Fruit fly (Drosophila melanogaster): ENCODE measurements around the gene CG17328.

Gene CG17328

dm6 chr2L:16299466-16300311, at the start of gene CG17328, which contains the start of gene heix:
CG17328 (plus strand) TSS chr2L:16299943.
heix (minus strand) TSS chr2L:16299858.
- TF ChIP-seq noc (tag; optimal IDR thresholded peaks at IDR 0.05): no peak

- TF ChIP-seq noc (tag; optimal IDR thresholded peaks at IDR 0.05): peak; percentile 36
These were observed 48.1 kb upstream of the CG17328 start, which contains the start of gene CG46309 for dm6 chr2L:16251598-16252131. CG46309 (minus strand) TSS chr2L:16251788.

dm6 chr2L:16255232-16256117, 44.3 kb upstream of the CG17328 start:
- TF ChIP-seq noc (tag; optimal IDR thresholded peaks at IDR 0.05): no peak

- TF ChIP-seq noc (tag; optimal IDR thresholded peaks at IDR 0.05): no peak
These were observed 43.7 kb upstream of the CG17328 start for dm6 chr2L:16256118-16256435.

dm6 chr2L:16257227-16258071, 42.3 kb upstream of the CG17328 start, which contains the start of the genes PRL-1 and EndoGI:
PRL-1 (minus strand) TSS chr2L:16257606.
EndoGI (plus strand) TSS chr2L:16257688.
- TF ChIP-seq noc (tag; optimal IDR thresholded peaks at IDR 0.05): peak; percentile 88

- TF ChIP-seq noc (tag; optimal IDR thresholded peaks at IDR 0.05): no peak
These were observed 38.0 kb upstream of the CG17328 start, which contains the start of the genes twe and CG4935 for dm6 chr2L:16261576-16262217. twe (minus strand) TSS chr2L:16261877. CG4935 (plus strand) TSS chr2L:16262141.

- no peak for TF ChIP-seq noc (tag; optimal IDR thresholded peaks at IDR 0.05)
These were observed 36.0 kb upstream of the CG17328 start for dm6 chr2L:16263723-16264122.

- no peak for TF ChIP-seq noc (tag; optimal IDR thresholded peaks at IDR 0.05)
These were observed 32.3 kb upstream of the CG17328 start for dm6 chr2L:16267159-16268065.

- TF ChIP-seq noc (tag; optimal IDR thresholded peaks at IDR 0.05): no peak
These were observed 31.6 kb upstream of the CG17328 start for dm6 chr2L:16268107-16268539.

- no peak for TF ChIP-seq noc (tag; optimal IDR thresholded peaks at IDR 0.05)
These were observed 30.9 kb upstream of the CG17328 start for dm6 chr2L:16268869-16269231.

dm6 chr2L:16269232-16270134, 30.3 kb upstream of the CG17328 start:
- peak; percentile 73 for TF ChIP-seq noc (tag; optimal IDR thresholded peaks at IDR 0.05)

- peak; percentile 92 for TF ChIP-seq noc (tag; optimal IDR thresholded peaks at IDR 0.05)
These were observed 28.9 kb upstream of the CG17328 start for dm6 chr2L:16270667-16271485.
